Worm (Caenorhabditis elegans): ENCODE measurements around the gene F42A9.7.

DNA sequence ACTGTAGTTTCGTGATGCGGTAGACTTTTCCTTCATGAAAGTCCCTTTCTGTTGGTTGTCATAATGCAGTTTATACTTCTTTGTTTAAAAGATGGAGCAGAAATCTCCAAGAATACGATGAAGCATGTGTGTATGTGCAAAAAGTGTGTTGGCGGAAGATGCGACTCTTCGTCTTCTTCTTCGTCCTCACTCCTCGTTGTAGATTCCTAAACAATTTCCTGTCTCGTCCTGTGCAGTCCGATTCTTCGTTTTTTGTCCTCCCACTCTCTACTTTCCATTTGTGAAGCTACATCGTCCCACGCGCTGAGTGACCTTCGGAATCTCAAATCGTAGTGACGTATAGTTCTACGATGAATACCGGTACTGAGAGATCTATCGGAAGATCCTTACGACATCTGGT lies 11.3 kb upstream of the F42A9.7 start:
- TF ChIP-seq pha-4 (tag; optimal IDR thresholded peaks at IDR 0.05) (no peak), ets-4 (tag; optimal IDR thresholded peaks at IDR 0.05) (no peak), nfya-1 (tag; optimal IDR thresholded peaks at IDR 0.05) (no peak), ceh-24 (tag; optimal IDR thresholded peaks at IDR 0.05) (no peak), pag-3 (tag; optimal IDR thresholded peaks at IDR 0.05; ENCODE audit: borderline replicate concordance) (no peak), hlh-8 (tag; optimal IDR thresholded peaks at IDR 0.05) (no peak), ceh-22 (tag; optimal IDR thresholded peaks at IDR 0.05) (no peak)

Measured in whole organism, late embryonic.